Worm (Caenorhabditis elegans): ENCODE measurements around the gene E04F6.15.

The E04F6.15 gene

ce11 chrII:7236937-7237336, 26.9 kb upstream of the E04F6.15 start:
- TF ChIP-seq T23F11.4 (GFP tag; optimal IDR thresholded peaks at IDR 0.05) (no peak), ceh-14 (tag; optimal IDR thresholded peaks at IDR 0.05) (no peak), C08G9.2 (tag; optimal IDR thresholded peaks at IDR 0.05) (no peak), fkh-6 (tag; optimal IDR thresholded peaks at IDR 0.05) (no peak), syd-9 (tag; optimal IDR thresholded peaks at IDR 0.05) (no peak), elt-4 (tag; optimal IDR thresholded peaks at IDR 0.05) (no peak), K02D7.2 (tag; optimal IDR thresholded peaks at IDR 0.05) (no peak), pros-1 (tag; optimal IDR thresholded peaks at IDR 0.05) (no peak), fkh-10 (GFP tag; optimal IDR thresholded peaks at IDR 0.05) (no peak), unc-3 (GFP tag; conservative IDR thresholded peaks at IDR 0.05) (no peak), unc-3 (tag; optimal IDR thresholded peaks at IDR 0.05) (no peak), ama-1 (optimal IDR thresholded peaks at IDR 0.05) (no peak), ceh-2 (tag; optimal IDR thresholded peaks at IDR 0.05) (no peak)

ce11 chrII:7233274-7233673, 23.2 kb upstream of the E04F6.15 start:
- TF ChIP-seq mec-3 (tag; optimal IDR thresholded peaks at IDR 0.05; ENCODE audit: borderline replicate concordance), result no peak
- TF ChIP-seq pha-4 (tag; optimal IDR thresholded peaks at IDR 0.05), result no peak
- TF ChIP-seq unc-3 (GFP tag; conservative IDR thresholded peaks at IDR 0.05), result no peak
- no peak for TF ChIP-seq unc-3 (tag; optimal IDR thresholded peaks at IDR 0.05)
- no peak for TF ChIP-seq pros-1 (tag; optimal IDR thresholded peaks at IDR 0.05)
- no peak for TF ChIP-seq nhr-232 (tag; optimal IDR thresholded peaks at IDR 0.05)
- TF ChIP-seq unc-86 (tag; optimal IDR thresholded peaks at IDR 0.05), result no peak
- no peak for TF ChIP-seq unc-42 (tag; optimal IDR thresholded peaks at IDR 0.05)
- TF ChIP-seq ref-2 (tag; optimal IDR thresholded peaks at IDR 0.05), result no peak
- TF ChIP-seq ceh-34 (tag; optimal IDR thresholded peaks at IDR 0.05), result no peak
- no peak for TF ChIP-seq eyg-1 (tag; optimal IDR thresholded peaks at IDR 0.05)
- no peak for TF ChIP-seq C38D4.7 (GFP tag; optimal IDR thresholded peaks at IDR 0.05)
- no peak for TF ChIP-seq sox-4 (tag; optimal IDR thresholded peaks at IDR 0.05)
- no peak for TF ChIP-seq hlh-6 (tag; optimal IDR thresholded peaks at IDR 0.05)
- TF ChIP-seq odd-2 (tag; optimal IDR thresholded peaks at IDR 0.05), result no peak

- TF ChIP-seq ceh-22 (tag; optimal IDR thresholded peaks at IDR 0.05) (no peak), zip-5 (tag; optimal IDR thresholded peaks at IDR 0.05) (no peak), sox-2 (GFP tag; IDR thresholded peaks at IDR 0.05) (no peak), ceh-24 (tag; optimal IDR thresholded peaks at IDR 0.05) (no peak), elt-2 (tag; optimal IDR thresholded peaks at IDR 0.05) (no peak), sox-4 (tag; optimal IDR thresholded peaks at IDR 0.05) (no peak), rnt-1 (tag; optimal IDR thresholded peaks at IDR 0.05) (no peak), npax-4 (tag; optimal IDR thresholded peaks at IDR 0.05) (no peak)
Measured at ce11 chrII:7232517-7232916, 22.4 kb upstream of the E04F6.15 start, which contains the start of gene ctsa-3.1. ctsa-3.1 (plus strand) TSS chrII:7232853.

ce11 chrII:7231951-7232350, 21.9 kb upstream of the E04F6.15 start:
- no peak for TF ChIP-seq T23F11.4 (GFP tag; optimal IDR thresholded peaks at IDR 0.05)
- no peak for TF ChIP-seq C38D4.7 (GFP tag; optimal IDR thresholded peaks at IDR 0.05)

ce11 chrII:7230684-7231083, 20.6 kb upstream of the E04F6.15 start:
- TF ChIP-seq T23F11.4 (GFP tag; optimal IDR thresholded peaks at IDR 0.05), result no peak

- TF ChIP-seq pha-4 (tag; optimal IDR thresholded peaks at IDR 0.05) (no peak), mec-3 (tag; optimal IDR thresholded peaks at IDR 0.05; ENCODE audit: borderline replicate concordance) (no peak), sox-4 (tag; optimal IDR thresholded peaks at IDR 0.05) (no peak), C38D4.7 (GFP tag; optimal IDR thresholded peaks at IDR 0.05) (no peak), K09A11.1 (tag; optimal IDR thresholded peaks at IDR 0.05; ENCODE audit: insufficient read depth) (no peak), elt-4 (tag; optimal IDR thresholded peaks at IDR 0.05) (no peak), tbx-2 (tag; optimal IDR thresholded peaks at IDR 0.05) (no peak), ztf-16 (tag; optimal IDR thresholded peaks at IDR 0.05) (no peak), sdc-2 (tag; optimal IDR thresholded peaks at IDR 0.05) (no peak), K02D7.2 (tag; optimal IDR thresholded peaks at IDR 0.05) (no peak), nfya-1 (tag; optimal IDR thresholded peaks at IDR 0.05) (no peak), ceh-31 (tag; optimal IDR thresholded peaks at IDR 0.05) (no peak), pax-1 (tag; optimal IDR thresholded peaks at IDR 0.05) (no peak), tbx-7 (tag; optimal IDR thresholded peaks at IDR 0.05) (no peak), unc-3 (GFP tag; conservative IDR thresholded peaks at IDR 0.05) (no peak), unc-3 (tag; optimal IDR thresholded peaks at IDR 0.05) (no peak), hlh-15 (tag; optimal IDR thresholded peaks at IDR 0.05) (no peak)
Measured at ce11 chrII:7228646-7229200, 18.6 kb upstream of the E04F6.15 start, which contains the start of gene F32A5.4. F32A5.4 (plus strand) TSS chrII:7229150.
